Worm (Caenorhabditis elegans) whole organism, mixed stage, embryonic: ENCODE measurements around the gene K02E11.7.

ENCODE experiments used
- elt-1 ChIP-seq: sonication (generic microtip); optimal IDR thresholded peaks from 2 replicates; lab custom pipeline; 2017; ENCODE audit warnings: missing genetic modification characterization, mild to moderate bottlenecking, missing compliant biosample characterization, antibody characterized with exemption, moderate library complexity, borderline replicate concordance; ENCODE audit not compliant: insufficient read depth
- lin-13 ChIP-seq: fragments of 150-350 bp; optimal IDR thresholded peaks from 2 replicates; lab custom pipeline; 2014; ENCODE audit warnings: missing biosample characterization, missing genetic modification characterization
- lin-32 ChIP-seq: fragments of 200-800 bp; sonication (Bioruptor generic); optimal IDR thresholded peaks from 2 replicates; lab custom pipeline; 2018; ENCODE audit warnings: mild to moderate bottlenecking, missing genetic modification characterization, missing compliant biosample characterization
- lsy-2 ChIP-seq: fragments of 150-350 bp; optimal IDR thresholded peaks from 2 replicates; lab custom pipeline; 2014; ENCODE audit warnings: missing biosample characterization, missing genetic modification characterization
- nhr-12 ChIP-seq: fragments of 150-350 bp; optimal IDR thresholded peaks from 2 replicates; lab custom pipeline; 2014; ENCODE audit warnings: missing biosample characterization, missing genetic modification characterization
- nhr-2 ChIP-seq: fragments of 150-350 bp; optimal IDR thresholded peaks from 2 replicates; lab custom pipeline; 2014; ENCODE audit warnings: missing biosample characterization, missing genetic modification characterization
- nhr-237 ChIP-seq: fragments of 150-350 bp; optimal IDR thresholded peaks from 2 replicates; lab custom pipeline; 2014; ENCODE audit warnings: missing biosample characterization, missing genetic modification characterization
- nhr-28 ChIP-seq: fragments of 150-350 bp; optimal IDR thresholded peaks from 2 replicates; lab custom pipeline; 2014; ENCODE audit warnings: missing biosample characterization, missing genetic modification characterization
- pha-4 ChIP-seq: fragments of 150-350 bp; optimal IDR thresholded peaks from 2 replicates; lab custom pipeline; 2018; ENCODE audit warnings: missing biosample characterization, missing genetic modification reagents, missing genetic modification characterization
- snpc-4 ChIP-seq: fragments of 150-350 bp; optimal IDR thresholded peaks from 2 replicates; lab custom pipeline; 2014; ENCODE audit warnings: missing biosample characterization, missing genetic modification characterization
- unc-120 ChIP-seq: sonication (generic microtip); optimal IDR thresholded peaks from 2 replicates; lab custom pipeline; 2017; ENCODE audit warnings: missing genetic modification characterization, missing compliant biosample characterization; ENCODE audit not compliant: poor library complexity, severe bottlenecking
- unc-39 ChIP-seq: fragments of 150-350 bp; optimal IDR thresholded peaks from 2 replicates; lab custom pipeline; 2014; ENCODE audit warnings: missing biosample characterization, missing genetic modification characterization
- unc-62 ChIP-seq: fragments of 150-350 bp; optimal IDR thresholded peaks from 2 replicates; lab custom pipeline; 2014; ENCODE audit warnings: missing biosample characterization, missing genetic modification reagents, missing genetic modification characterization
- ztf-11 ChIP-seq: fragments of 150-350 bp; optimal IDR thresholded peaks from 2 replicates; lab custom pipeline; 2014; ENCODE audit warnings: missing biosample characterization, missing genetic modification characterization

DNA sequence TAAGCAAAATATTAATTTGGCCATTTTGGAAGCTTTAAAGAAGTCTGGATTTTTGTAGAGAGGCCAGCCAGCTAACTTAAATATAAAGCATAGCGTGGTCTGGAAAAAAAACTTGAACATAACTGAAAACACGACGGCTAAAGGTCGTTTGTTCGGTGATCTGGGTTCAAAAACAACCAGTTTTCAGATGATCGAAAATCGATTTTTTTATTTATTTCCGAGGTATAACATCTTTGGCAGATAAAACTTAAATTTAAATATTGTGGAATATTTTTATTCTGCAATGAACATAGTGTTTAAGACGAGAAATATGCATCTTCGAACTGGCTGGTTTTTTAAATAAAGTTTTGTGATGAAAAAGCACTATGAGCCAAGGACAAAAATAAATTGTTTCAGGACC is 14.5 kb upstream of the K02E11.7 start, which contains the start of gene F40G12.4:
- no peak for TF ChIP-seq unc-39
- no peak for TF ChIP-seq nhr-237 (tag; lab: Kevin White, UChicago)
- TF ChIP-seq nhr-28: no peak
- no peak for TF ChIP-seq nhr-12 (tag; lab: Kevin White, UChicago)
- no peak for TF ChIP-seq lin-32 (GFP tag; lab: Kevin White, UChicago)
- TF ChIP-seq unc-62 (GFP tag; lab: Kevin White, UChicago): no peak
- TF ChIP-seq snpc-4: no peak
- no peak for TF ChIP-seq ztf-11 (tag; lab: Kevin White, UChicago)
- no peak for TF ChIP-seq unc-120
- no peak for TF ChIP-seq lsy-2 (tag; lab: Kevin White, UChicago)
- TF ChIP-seq elt-1: no peak
- no peak for TF ChIP-seq nhr-2
- no peak for TF ChIP-seq pha-4 (tag; lab: Kevin White, UChicago)
- TF ChIP-seq lin-13 (tag; lab: Kevin White, UChicago): no peak
